Fruit fly (Drosophila melanogaster) whole organism, adult: ENCODE results near the gene mtsh.
A peak's percentile ranks its signal among the peaks of the same experiment; 100 is the strongest.

ENCODE experiments used
- CG11617 ChIP-seq: fragments of 200-800 bp; sonication (Bioruptor generic); optimal IDR thresholded peaks from 2 replicates; lab custom pipeline; 2017; ENCODE audit warnings: mild to moderate bottlenecking, missing biosample characterization, missing genetic modification reagents, missing genetic modification characterization
- CG12768 ChIP-seq: fragments of 200-800 bp; sonication (Bioruptor generic); optimal IDR thresholded peaks from 2 replicates; lab custom pipeline; 2017; ENCODE audit warnings: missing biosample characterization, missing genetic modification characterization, mild to moderate bottlenecking, moderate library complexity, missing genetic modification reagents
- CG14711 ChIP-seq: fragments of 200-800 bp; sonication (Bioruptor generic); optimal IDR thresholded peaks from 2 replicates; lab custom pipeline; 2018; ENCODE audit warnings: missing biosample characterization, mild to moderate bottlenecking, missing genetic modification characterization, moderate library complexity
- CG1620 ChIP-seq: fragments of 200-800 bp; sonication (Bioruptor generic); optimal IDR thresholded peaks from 2 replicates; lab custom pipeline; 2016; ENCODE audit warnings: missing biosample characterization, missing genetic modification characterization
- CG33017 ChIP-seq: fragments of 200-800 bp; sonication (Bioruptor generic); optimal IDR thresholded peaks from 2 replicates; lab custom pipeline; 2018; ENCODE audit warnings: missing biosample characterization, mild to moderate bottlenecking, missing genetic modification characterization, moderate library complexity
- CG5204 ChIP-seq: fragments of 200-800 bp; sonication (Bioruptor generic); optimal IDR thresholded peaks from 2 replicates; lab custom pipeline; 2016; ENCODE audit warnings: missing biosample characterization, missing genetic modification characterization
- CG7045 ChIP-seq: fragments of 200-800 bp; sonication (Bioruptor generic); optimal IDR thresholded peaks from 2 replicates; lab custom pipeline; 2017; ENCODE audit warnings: missing biosample characterization, mild to moderate bottlenecking, missing genetic modification characterization
- CG7101 ChIP-seq: fragments of 200-800 bp; sonication (Bioruptor generic); optimal IDR thresholded peaks from 2 replicates; lab custom pipeline; 2018; ENCODE audit warnings: missing biosample characterization, mild to moderate bottlenecking, missing genetic modification characterization, moderate library complexity
- Clk ChIP-seq: fragments of 200-800 bp; sonication (Bioruptor generic); optimal IDR thresholded peaks from 2 replicates; lab custom pipeline; 2017; ENCODE audit warnings: missing biosample characterization, missing genetic modification characterization
- Crg-1 ChIP-seq: fragments of 200-800 bp; sonication (Bioruptor generic); optimal IDR thresholded peaks from 2 replicates; lab custom pipeline; 2016; ENCODE audit warnings: missing biosample characterization, missing genetic modification characterization
- Hr96 ChIP-seq: fragments of 200-800 bp; sonication (Bioruptor generic); optimal IDR thresholded peaks from 2 replicates; lab custom pipeline; 2016; ENCODE audit warnings: missing biosample characterization, missing genetic modification characterization
- Mnt ChIP-seq: fragments of 200-800 bp; sonication (Bioruptor generic); optimal IDR thresholded peaks from 2 replicates; lab custom pipeline; 2016; ENCODE audit warnings: missing biosample characterization, mild to moderate bottlenecking, missing genetic modification characterization
- bab1 ChIP-seq: fragments of 200-800 bp; sonication (Bioruptor generic); optimal IDR thresholded peaks from 3 replicates; lab custom pipeline; 2019; ENCODE audit warnings: missing biosample characterization, mild to moderate bottlenecking, missing genetic modification characterization, moderate library complexity
- cic ChIP-seq: fragments of 200-800 bp; sonication (Bioruptor generic); optimal IDR thresholded peaks from 2 replicates; lab custom pipeline; 2017; ENCODE audit warnings: missing biosample characterization, mild to moderate bottlenecking, missing genetic modification characterization, moderate library complexity
- cnc ChIP-seq, 2 experiments: fragments of >200 bp; optimal IDR thresholded peaks; 2 replicates each; lab custom pipeline; 2017
- kay ChIP-seq: fragments of 200-800 bp; sonication (Bioruptor generic); peaks from one replicate; lab custom pipeline; 2016; ENCODE audit warnings: missing biosample characterization, missing genetic modification characterization, borderline replicate concordance
- ovo ChIP-seq: fragments of 200-800 bp; sonication (Bioruptor generic); optimal IDR thresholded peaks from 2 replicates; lab custom pipeline; 2016; ENCODE audit warnings: missing biosample characterization, missing genetic modification characterization
- pad ChIP-seq: fragments of 200-800 bp; sonication (Bioruptor generic); optimal IDR thresholded peaks from 3 replicates; lab custom pipeline; 2017; ENCODE audit warnings: missing biosample characterization, missing genetic modification characterization, mild to moderate bottlenecking, moderate library complexity, missing genetic modification reagents
- tj ChIP-seq: fragments of 200-800 bp; sonication (Bioruptor generic); optimal IDR thresholded peaks from 3 replicates; lab custom pipeline; 2017; ENCODE audit warnings: missing biosample characterization, mild to moderate bottlenecking, missing genetic modification characterization, moderate library complexity
- toe ChIP-seq: fragments of 200-800 bp; sonication (Bioruptor generic); optimal IDR thresholded peaks from 2 replicates; lab custom pipeline; 2016; ENCODE audit warnings: missing biosample characterization, missing genetic modification characterization

The mtsh gene

dm6 chr2L:8284913-8285619, 34.6 kb downstream of the mtsh start:
- TF ChIP-seq ovo (GFP tag; lab: Kevin White, UChicago) (no peak), tj (GFP tag; lab: Kevin White, UChicago) (no peak), CG7045 (GFP tag; lab: Kevin White, UChicago) (no peak), CG7101 (tag; lab: Kevin White, UChicago) (no peak), CG11617 (GFP tag; lab: Kevin White, UChicago) (no peak), cic (GFP tag; lab: Kevin White, UChicago) (no peak), CG1620 (no peak), Clk (GFP tag; lab: Kevin White, UChicago) (no peak), CG5204 (GFP tag; lab: Kevin White, UChicago) (no peak), Mnt (GFP tag; lab: Kevin White, UChicago) (no peak), Hr96 (GFP tag; lab: Kevin White, UChicago) (no peak), pad (GFP tag; lab: Kevin White, UChicago) (no peak), kay (GFP tag; lab: Kevin White, UChicago) (no peak), cnc (optimal IDR thresholded peaks at IDR 0.05; lab: Kevin White, UChicago) (no peak), toe (GFP tag; lab: Kevin White, UChicago) (no peak), CG12768 (GFP tag; lab: Kevin White, UChicago) (no peak), bab1 (GFP tag; lab: Kevin White, UChicago) (no peak), Crg-1 (GFP tag; lab: Kevin White, UChicago) (no peak), CG33017 (no peak)

dm6 chr2L:8281872-8282271, 37.8 kb downstream of the mtsh start:
- TF ChIP-seq CG5204 (GFP tag; lab: Kevin White, UChicago) (no peak), Hr96 (GFP tag; lab: Kevin White, UChicago) (no peak), cnc (optimal IDR thresholded peaks at IDR 0.05; lab: Kevin White, UChicago) (no peak), CG7101 (tag; lab: Kevin White, UChicago) (no peak), ovo (GFP tag; lab: Kevin White, UChicago) (no peak), Mnt (GFP tag; lab: Kevin White, UChicago) (no peak)

- TF ChIP-seq CG1620 (no peak), CG12768 (GFP tag; lab: Kevin White, UChicago) (no peak), cnc (optimal IDR thresholded peaks at IDR 0.05; lab: Kevin White, UChicago) (no peak), cic (GFP tag; lab: Kevin White, UChicago) (no peak), Mnt (GFP tag; lab: Kevin White, UChicago) (no peak), CG7101 (tag; lab: Kevin White, UChicago) (no peak), CG11617 (GFP tag; lab: Kevin White, UChicago) (no peak), Crg-1 (GFP tag; lab: Kevin White, UChicago) (no peak), CG14711 (tag; lab: Kevin White, UChicago) (no peak), Hr96 (GFP tag; lab: Kevin White, UChicago) (no peak), bab1 (GFP tag; lab: Kevin White, UChicago) (no peak), toe (GFP tag; lab: Kevin White, UChicago) (no peak), ovo (GFP tag; lab: Kevin White, UChicago) (no peak), kay (GFP tag; lab: Kevin White, UChicago) (no peak), CG5204 (GFP tag; lab: Kevin White, UChicago) (no peak), Clk (GFP tag; lab: Kevin White, UChicago) (no peak), pad (GFP tag; lab: Kevin White, UChicago) (no peak)
Measured at dm6 chr2L:8280225-8280624, 39.5 kb downstream of the mtsh start.

- TF ChIP-seq Crg-1 (GFP tag; lab: Kevin White, UChicago): no peak
- TF ChIP-seq toe (GFP tag; lab: Kevin White, UChicago): no peak
- no peak for TF ChIP-seq tj (GFP tag; lab: Kevin White, UChicago)
- TF ChIP-seq cnc (optimal IDR thresholded peaks at IDR 0.05; lab: Kevin White, UChicago): no peak
- no peak for TF ChIP-seq CG7101 (tag; lab: Kevin White, UChicago)
- TF ChIP-seq CG7045 (GFP tag; lab: Kevin White, UChicago): no peak
- TF ChIP-seq CG12768 (GFP tag; lab: Kevin White, UChicago): no peak
- no peak for TF ChIP-seq CG14711 (tag; lab: Kevin White, UChicago)
- no peak for TF ChIP-seq bab1 (GFP tag; lab: Kevin White, UChicago)
- TF ChIP-seq Clk (GFP tag; lab: Kevin White, UChicago): no peak
- TF ChIP-seq ovo (GFP tag; lab: Kevin White, UChicago): no peak
- no peak for TF ChIP-seq pad (GFP tag; lab: Kevin White, UChicago)
- no peak for TF ChIP-seq cic (GFP tag; lab: Kevin White, UChicago)
- TF ChIP-seq CG33017: no peak
- no peak for TF ChIP-seq CG1620
- TF ChIP-seq kay (GFP tag; lab: Kevin White, UChicago): no peak
- no peak for TF ChIP-seq Hr96 (GFP tag; lab: Kevin White, UChicago)
- no peak for TF ChIP-seq CG11617 (GFP tag; lab: Kevin White, UChicago)
- no peak for TF ChIP-seq CG5204 (GFP tag; lab: Kevin White, UChicago)
- TF ChIP-seq Mnt (GFP tag; lab: Kevin White, UChicago): no peak
Measured at dm6 chr2L:8279400-8280065, 40.2 kb downstream of the mtsh start.

- no peak for TF ChIP-seq cnc (optimal IDR thresholded peaks at IDR 0.05; lab: Kevin White, UChicago)
- peak; percentile 98 for TF ChIP-seq CG7101 (tag; lab: Kevin White, UChicago)
- peak; percentile 98 for TF ChIP-seq bab1 (GFP tag; lab: Kevin White, UChicago)
- TF ChIP-seq Clk (GFP tag; lab: Kevin White, UChicago): peak; percentile 90
- TF ChIP-seq CG5204 (GFP tag; lab: Kevin White, UChicago): peak; percentile 89
- TF ChIP-seq toe (GFP tag; lab: Kevin White, UChicago): peak; percentile 78
- peak; percentile 76 for TF ChIP-seq ovo (GFP tag; lab: Kevin White, UChicago)
- peak; percentile 94 for TF ChIP-seq pad (GFP tag; lab: Kevin White, UChicago)
- TF ChIP-seq kay (GFP tag; lab: Kevin White, UChicago): peak; percentile 97
- TF ChIP-seq Hr96 (GFP tag; lab: Kevin White, UChicago): peak; percentile 77
- peak; percentile 91 for TF ChIP-seq CG1620
- peak; percentile 91 for TF ChIP-seq CG7045 (GFP tag; lab: Kevin White, UChicago)
- TF ChIP-seq CG12768 (GFP tag; lab: Kevin White, UChicago): peak; percentile 94
- peak; percentile 95 for TF ChIP-seq CG33017
- peak; percentile 88 for TF ChIP-seq Mnt (GFP tag; lab: Kevin White, UChicago)
- peak; percentile 54 for TF ChIP-seq cic (GFP tag; lab: Kevin White, UChicago)
- peak; percentile 95 for TF ChIP-seq CG14711 (tag; lab: Kevin White, UChicago)
- TF ChIP-seq CG11617 (GFP tag; lab: Kevin White, UChicago): peak; percentile 96
- TF ChIP-seq tj (GFP tag; lab: Kevin White, UChicago): peak; percentile 89
- peak; percentile 92 for TF ChIP-seq Crg-1 (GFP tag; lab: Kevin White, UChicago)
Measured at dm6 chr2L:8277561-8278201, 42.0 kb downstream of the mtsh start.
